Worm (Caenorhabditis elegans) whole organism, mixed stage, embryonic: ENCODE measurements around the gene F59B10.6.

Experiments used
- M03D4.4 ChIP-seq: sonication (generic microtip); optimal IDR thresholded peaks from 2 replicates; lab custom pipeline; 2017; ENCODE audit warnings: mild to moderate bottlenecking, missing genetic modification characterization, missing compliant biosample characterization
- bed-3 ChIP-seq: fragments of 200-800 bp; sonication (Bioruptor generic); optimal IDR thresholded peaks from 3 replicates; lab custom pipeline; 2018; ENCODE audit warnings: mild to moderate bottlenecking, missing genetic modification characterization, moderate library complexity, missing compliant biosample characterization
- blmp-1 ChIP-seq: fragments of 150-350 bp; optimal IDR thresholded peaks from 2 replicates; lab custom pipeline; 2014; ENCODE audit warnings: missing biosample characterization, missing genetic modification characterization
- ceh-39 ChIP-seq: fragments of 150-350 bp; optimal IDR thresholded peaks from 2 replicates; lab custom pipeline; 2014; ENCODE audit warnings: missing biosample characterization, missing genetic modification characterization
- ceh-43 ChIP-seq: fragments of 200-800 bp; sonication (Bioruptor generic); optimal IDR thresholded peaks from 2 replicates; lab custom pipeline; 2018; ENCODE audit warnings: mild to moderate bottlenecking, missing genetic modification characterization, moderate library complexity, missing compliant biosample characterization
- ceh-83 ChIP-seq: fragments of 200-800 bp; sonication (Bioruptor generic); optimal IDR thresholded peaks from 2 replicates; lab custom pipeline; 2018; ENCODE audit warnings: mild to moderate bottlenecking, missing genetic modification characterization, missing compliant biosample characterization
- ces-1 ChIP-seq: fragments of 150-350 bp; optimal IDR thresholded peaks from 2 replicates; lab custom pipeline; 2014; ENCODE audit warnings: missing biosample characterization, missing genetic modification reagents, missing genetic modification characterization
- cnd-1 ChIP-seq: fragments of 200-800 bp; sonication (Bioruptor generic); optimal IDR thresholded peaks from 2 replicates; lab custom pipeline; 2018; ENCODE audit warnings: mild to moderate bottlenecking, missing genetic modification characterization, missing compliant biosample characterization
- drap-1 ChIP-seq: fragments of 200-800 bp; sonication (Bioruptor generic); optimal IDR thresholded peaks from 3 replicates; lab custom pipeline; 2018; ENCODE audit warnings: mild to moderate bottlenecking, missing genetic modification characterization, missing compliant biosample characterization
- elt-1 ChIP-seq: sonication (generic microtip); optimal IDR thresholded peaks from 2 replicates; lab custom pipeline; 2017; ENCODE audit warnings: missing genetic modification characterization, mild to moderate bottlenecking, missing compliant biosample characterization, antibody characterized with exemption, moderate library complexity, borderline replicate concordance; ENCODE audit not compliant: insufficient read depth
- elt-3 ChIP-seq: fragments of 150-350 bp; optimal IDR thresholded peaks from 2 replicates; lab custom pipeline; 2014; ENCODE audit warnings: missing biosample characterization, missing genetic modification characterization
- flh-1 ChIP-seq: fragments of 200-800 bp; sonication (Bioruptor generic); optimal IDR thresholded peaks from 2 replicates; lab custom pipeline; 2018; ENCODE audit warnings: mild to moderate bottlenecking, missing genetic modification characterization, moderate library complexity, missing compliant biosample characterization
- ham-2 ChIP-seq: fragments of 200-800 bp; sonication (Bioruptor generic); optimal IDR thresholded peaks from 2 replicates; lab custom pipeline; 2018; ENCODE audit warnings: mild to moderate bottlenecking, missing genetic modification characterization, missing compliant biosample characterization
- hlh-1 ChIP-seq: fragments of 150-350 bp; optimal IDR thresholded peaks from 2 replicates; lab custom pipeline; 2014; ENCODE audit warnings: missing biosample characterization, missing genetic modification reagents, missing genetic modification characterization
- lin-13 ChIP-seq: fragments of 150-350 bp; optimal IDR thresholded peaks from 2 replicates; lab custom pipeline; 2014; ENCODE audit warnings: missing biosample characterization, missing genetic modification characterization
- lin-32 ChIP-seq: fragments of 200-800 bp; sonication (Bioruptor generic); optimal IDR thresholded peaks from 2 replicates; lab custom pipeline; 2018; ENCODE audit warnings: mild to moderate bottlenecking, missing genetic modification characterization, missing compliant biosample characterization
- lsy-2 ChIP-seq: fragments of 150-350 bp; optimal IDR thresholded peaks from 2 replicates; lab custom pipeline; 2014; ENCODE audit warnings: missing biosample characterization, missing genetic modification characterization
- mab-5 ChIP-seq: fragments of 150-350 bp; optimal IDR thresholded peaks from 2 replicates; lab custom pipeline; 2014; ENCODE audit warnings: missing biosample characterization, missing genetic modification characterization
- mep-1 ChIP-seq: fragments of 150-350 bp; optimal IDR thresholded peaks from 2 replicates; lab custom pipeline; 2017; ENCODE audit warnings: missing biosample characterization, missing genetic modification reagents, missing genetic modification characterization, inconsistent platforms
- mls-2 ChIP-seq: sonication (generic microtip); optimal IDR thresholded peaks from 2 replicates; lab custom pipeline; 2016; ENCODE audit warnings: mild to moderate bottlenecking, missing genetic modification characterization, moderate library complexity, missing compliant biosample characterization
- nhr-12 ChIP-seq: fragments of 150-350 bp; optimal IDR thresholded peaks from 2 replicates; lab custom pipeline; 2014; ENCODE audit warnings: missing biosample characterization, missing genetic modification characterization
- nhr-2 ChIP-seq: fragments of 150-350 bp; optimal IDR thresholded peaks from 2 replicates; lab custom pipeline; 2014; ENCODE audit warnings: missing biosample characterization, missing genetic modification characterization
- nhr-237 ChIP-seq: fragments of 150-350 bp; optimal IDR thresholded peaks from 2 replicates; lab custom pipeline; 2014; ENCODE audit warnings: missing biosample characterization, missing genetic modification characterization
- nhr-28 ChIP-seq: fragments of 150-350 bp; optimal IDR thresholded peaks from 2 replicates; lab custom pipeline; 2014; ENCODE audit warnings: missing biosample characterization, missing genetic modification characterization
- nhr-76 ChIP-seq: sonication (generic microtip); optimal IDR thresholded peaks from 2 replicates; lab custom pipeline; 2017; ENCODE audit warnings: missing biosample characterization, missing genetic modification characterization
- pha-4 ChIP-seq: fragments of 150-350 bp; optimal IDR thresholded peaks from 2 replicates; lab custom pipeline; 2018; ENCODE audit warnings: missing biosample characterization, missing genetic modification reagents, missing genetic modification characterization
- sem-2 ChIP-seq: fragments of 200-800 bp; sonication (Bioruptor generic); optimal IDR thresholded peaks from 2 replicates; lab custom pipeline; 2018; ENCODE audit warnings: mild to moderate bottlenecking, missing genetic modification characterization, missing compliant biosample characterization
- snpc-4 ChIP-seq: fragments of 150-350 bp; optimal IDR thresholded peaks from 2 replicates; lab custom pipeline; 2014; ENCODE audit warnings: missing biosample characterization, missing genetic modification characterization
- sptf-1 ChIP-seq: sonication (generic microtip); optimal IDR thresholded peaks from 2 replicates; lab custom pipeline; 2017; ENCODE audit warnings: mild to moderate bottlenecking, missing genetic modification characterization, moderate library complexity, missing compliant biosample characterization
- tbx-8 ChIP-seq: fragments of 200-800 bp; sonication (Bioruptor generic); optimal IDR thresholded peaks from 2 replicates; lab custom pipeline; 2018; ENCODE audit warnings: mild to moderate bottlenecking, missing genetic modification characterization, moderate library complexity, missing compliant biosample characterization
- unc-120 ChIP-seq: sonication (generic microtip); optimal IDR thresholded peaks from 2 replicates; lab custom pipeline; 2017; ENCODE audit warnings: missing genetic modification characterization, missing compliant biosample characterization; ENCODE audit not compliant: poor library complexity, severe bottlenecking
- unc-39 ChIP-seq: fragments of 150-350 bp; optimal IDR thresholded peaks from 2 replicates; lab custom pipeline; 2014; ENCODE audit warnings: missing biosample characterization, missing genetic modification characterization
- unc-62 ChIP-seq: fragments of 150-350 bp; optimal IDR thresholded peaks from 2 replicates; lab custom pipeline; 2014; ENCODE audit warnings: missing biosample characterization, missing genetic modification reagents, missing genetic modification characterization
- zip-8 ChIP-seq: fragments of 150-350 bp; optimal IDR thresholded peaks from 2 replicates; lab custom pipeline; 2014; ENCODE audit warnings: missing biosample characterization, missing genetic modification characterization
- ztf-11 ChIP-seq: fragments of 150-350 bp; optimal IDR thresholded peaks from 2 replicates; lab custom pipeline; 2014; ENCODE audit warnings: missing biosample characterization, missing genetic modification characterization

Gene F59B10.6

DNA sequence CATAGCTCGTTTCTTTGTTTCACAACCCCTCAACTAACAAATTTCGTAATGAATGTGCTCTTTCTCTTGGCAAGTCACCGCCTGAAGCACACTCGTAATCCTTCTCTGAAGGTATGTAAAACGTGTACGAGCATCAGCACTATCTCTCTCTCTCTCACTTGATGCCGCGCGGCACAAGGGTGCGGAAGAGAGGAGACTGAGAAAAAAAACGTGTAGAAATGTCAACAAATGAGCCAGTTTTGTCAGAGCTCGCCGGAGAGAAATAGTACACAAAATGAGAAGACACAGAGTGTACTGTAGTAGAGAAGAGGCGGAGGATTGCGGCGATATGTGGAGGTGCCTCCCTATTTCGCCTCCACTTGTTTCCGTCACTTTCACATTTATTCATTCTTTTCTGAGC is 14.0 kb downstream of the F59B10.6 start, which contains the start of gene F59B10.3:
Gene F59B10.3, plus strand, starts transcription at position 301 of the 400 bp plus-strand sequence.
- TF ChIP-seq cnd-1 (tag; lab: Kevin White, UChicago), result no peak
- TF ChIP-seq pha-4, result peak; percentile 63
- TF ChIP-seq, all 35 proteins: peak for 1

DNA sequence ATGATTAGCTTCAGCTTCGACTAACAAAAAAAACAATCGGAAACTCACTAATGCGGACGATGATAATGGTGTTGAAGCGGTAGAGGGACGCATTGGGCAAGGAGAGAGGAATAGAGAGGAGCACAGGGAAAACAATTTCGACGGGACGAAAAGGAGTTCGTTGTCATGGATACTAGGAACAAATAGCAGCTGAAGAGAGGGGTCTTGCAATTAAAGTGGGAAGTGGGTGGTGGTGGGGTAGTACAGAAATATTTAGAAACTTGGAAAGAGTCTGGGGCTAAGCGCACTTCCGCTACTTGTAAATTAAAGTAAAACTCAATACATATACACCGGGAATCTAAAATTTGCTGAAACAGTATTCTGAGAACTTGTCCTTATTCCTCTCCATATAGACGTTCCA is 14.5 kb downstream of the F59B10.6 start, which contains the start of gene F59B10.2:
Gene F59B10.2, minus strand, starts transcription at position 101 of the 400 bp plus-strand sequence.
- TF ChIP-seq drap-1 (GFP tag; lab: Kevin White, UChicago), result no peak
- TF ChIP-seq tbx-8 (GFP tag; lab: Kevin White, UChicago), result no peak

DNA sequence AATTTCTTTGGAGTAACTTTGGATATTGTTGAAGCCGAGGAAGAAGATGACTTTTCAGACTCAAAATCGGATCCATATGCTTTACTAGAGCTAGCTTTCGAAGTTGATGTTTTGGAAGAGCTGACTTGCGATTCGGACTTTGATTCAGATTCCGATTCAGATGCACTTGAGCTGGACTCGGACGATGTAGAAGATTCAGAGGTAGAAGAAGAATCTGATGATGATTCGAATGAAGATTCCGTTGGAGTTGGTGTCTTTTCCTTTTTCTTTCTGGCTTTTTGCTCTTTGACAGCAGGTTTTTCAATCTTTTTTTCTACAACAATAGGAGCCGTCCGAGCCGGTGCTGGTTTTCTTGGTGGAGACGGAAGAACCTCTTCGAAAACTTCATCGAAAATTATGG is 16.4 kb downstream of the F59B10.6 start:
- TF ChIP-seq ces-1 (GFP tag; lab: Kevin White, UChicago) (no peak), ceh-39 (tag; lab: Kevin White, UChicago) (no peak), ham-2 (GFP tag; lab: Kevin White, UChicago) (no peak), ceh-83 (GFP tag; lab: Kevin White, UChicago) (no peak), unc-62 (GFP tag; lab: Kevin White, UChicago) (no peak), M03D4.4 (tag; lab: Kevin White, UChicago) (no peak)

ce11 chrII:10505949-10506348 is 18.3 kb downstream of the F59B10.6 start:
- no peak for TF ChIP-seq nhr-76
- no peak for TF ChIP-seq nhr-28
- no peak for TF ChIP-seq ceh-43 (GFP tag; lab: Kevin White, UChicago)
- no peak for TF ChIP-seq drap-1 (GFP tag; lab: Kevin White, UChicago)
- no peak for TF ChIP-seq mab-5 (tag; lab: Kevin White, UChicago)
- no peak for TF ChIP-seq elt-3 (tag; lab: Kevin White, UChicago)

- no peak for TF ChIP-seq blmp-1 (tag; lab: Kevin White, UChicago)
- TF ChIP-seq nhr-2 (tag; lab: Kevin White, UChicago), result peak; percentile 83
- TF ChIP-seq cnd-1 (tag; lab: Kevin White, UChicago), result peak; percentile 23
- TF ChIP-seq ceh-43 (GFP tag; lab: Kevin White, UChicago), result no peak
- no peak for TF ChIP-seq sem-2 (GFP tag; lab: Kevin White, UChicago)
- TF ChIP-seq mep-1 (tag; lab: Kevin White, UChicago), result peak; percentile 17
- TF ChIP-seq nhr-28, result no peak
These were observed 19.5 kb downstream of the F59B10.6 start for ce11 chrII:10504729-10505128.

DNA sequence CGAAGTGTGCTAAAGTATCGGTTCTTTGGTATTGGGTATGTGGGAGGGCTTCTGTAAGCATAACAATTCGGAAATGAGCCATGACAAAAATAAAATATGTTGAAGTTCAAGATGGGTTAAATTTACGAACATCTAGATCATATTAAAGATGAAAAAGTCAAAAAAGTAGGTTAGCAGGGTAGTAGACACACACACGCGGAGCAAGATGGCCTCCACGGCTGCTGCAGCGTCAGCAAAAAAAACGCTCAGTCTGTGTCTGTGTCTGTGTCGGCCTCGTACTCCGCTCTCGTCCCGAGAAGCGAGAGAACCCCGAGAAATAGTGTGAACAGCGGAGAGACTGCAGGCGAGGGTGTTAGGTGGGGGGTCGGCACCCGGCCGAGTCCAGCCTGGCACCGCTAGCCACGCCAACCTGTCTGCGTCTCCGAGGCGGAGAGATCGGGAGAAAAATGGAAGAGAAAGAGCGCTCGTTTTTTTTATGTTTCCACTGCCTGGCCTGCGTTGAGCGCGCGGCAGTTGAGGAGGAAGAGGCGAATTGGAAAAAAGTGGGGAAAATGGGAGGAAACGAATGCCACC is 21.7 kb downstream of the F59B10.6 start, which contains the start of gene myrf-1:
Gene myrf-1, minus strand, starts transcription at position 51 of the 573 bp plus-strand sequence.
- TF ChIP-seq nhr-12 (tag; lab: Kevin White, UChicago) (no peak), elt-1 (no peak), ham-2 (GFP tag; lab: Kevin White, UChicago) (peak; percentile 94), nhr-237 (tag; lab: Kevin White, UChicago) (no peak), ceh-39 (tag; lab: Kevin White, UChicago) (no peak), ceh-83 (GFP tag; lab: Kevin White, UChicago) (no peak), ces-1 (GFP tag; lab: Kevin White, UChicago) (peak; percentile 58), ztf-11 (tag; lab: Kevin White, UChicago) (peak; percentile 76), snpc-4 (tag; lab: Kevin White, UChicago) (no peak), lin-32 (GFP tag; lab: Kevin White, UChicago) (no peak), elt-3 (tag; lab: Kevin White, UChicago) (no peak), lin-13 (tag; lab: Kevin White, UChicago) (no peak), sem-2 (GFP tag; lab: Kevin White, UChicago) (no peak), mls-2 (peak; percentile 68), mab-5 (tag; lab: Kevin White, UChicago) (no peak), sptf-1 (tag; lab: Kevin White, UChicago) (peak; percentile 74), hlh-1 (tag; lab: Kevin White, UChicago) (peak; percentile 33), pha-4 (peak; percentile 44), nhr-28 (no peak), tbx-8 (GFP tag; lab: Kevin White, UChicago) (no peak), unc-39 (tag; lab: Kevin White, UChicago) (no peak), unc-62 (GFP tag; lab: Kevin White, UChicago) (peak; percentile 39), zip-8 (tag; lab: Kevin White, UChicago) (no peak), ceh-43 (GFP tag; lab: Kevin White, UChicago) (no peak), unc-120 (tag; lab: Kevin White, UChicago) (peak; percentile 73), drap-1 (GFP tag; lab: Kevin White, UChicago) (peak; percentile 65), mep-1 (tag; lab: Kevin White, UChicago) (peak; percentile 81), bed-3 (GFP tag; lab: Kevin White, UChicago) (no peak), nhr-76 (no peak), cnd-1 (tag; lab: Kevin White, UChicago) (peak; percentile 61), nhr-2 (tag; lab: Kevin White, UChicago) (peak; percentile 46), M03D4.4 (tag; lab: Kevin White, UChicago) (peak; percentile 48), blmp-1 (tag; lab: Kevin White, UChicago) (no peak), flh-1 (GFP tag; lab: Kevin White, UChicago) (no peak), lsy-2 (tag; lab: Kevin White, UChicago) (peak; percentile 33)
